Fruit fly (Drosophila melanogaster): Measurements from ENCODE around the gene CG6763.
A peak's percentile ranks its signal among the peaks of the same experiment; 100 is the strongest.

Gene CG6763

DNA sequence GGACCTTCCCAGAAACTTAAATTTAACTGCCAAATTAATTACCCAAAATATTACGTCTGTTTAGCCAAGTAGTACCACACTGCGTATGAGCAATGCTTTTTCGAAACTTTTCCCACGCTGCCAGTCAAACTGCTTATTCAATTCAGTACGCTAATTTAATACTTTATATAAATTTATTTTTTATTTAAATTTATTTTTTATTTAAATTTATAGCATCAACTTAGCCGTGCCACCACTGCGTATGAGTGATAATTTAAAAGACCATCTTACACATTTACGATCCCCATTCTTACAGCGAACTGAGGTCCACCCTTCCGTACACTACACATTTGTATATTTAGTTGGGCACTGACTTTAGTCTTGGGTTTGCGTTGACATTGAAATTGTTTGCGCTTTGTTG, 51.8 kb downstream of the CG6763 start (continued):
- TF ChIP-seq Spps (tag; optimal IDR thresholded peaks at IDR 0.05) (no peak), ems (GFP tag; optimal IDR thresholded peaks at IDR 0.05) (no peak), danr (GFP tag; IDR thresholded peaks at IDR 0.05) (peak; percentile 73; the same call in 1 of the 2 replicates), disco-r (GFP tag; optimal IDR thresholded peaks at IDR 0.05) (no peak), CG3838 (GFP tag; optimal IDR thresholded peaks at IDR 0.05) (no peak), CG12299 (tag; optimal IDR thresholded peaks at IDR 0.05) (peak; percentile 67), CoRest (tag; optimal IDR thresholded peaks at IDR 0.05) (peak; percentile 89), CG6683 (GFP tag; optimal IDR thresholded peaks at IDR 0.05) (peak; percentile 81), Fer2 (tag; optimal IDR thresholded peaks at IDR 0.05) (peak; percentile 71), gem (tag; optimal IDR thresholded peaks at IDR 0.05) (peak; percentile 88), HLH3B (GFP tag; IDR thresholded peaks at IDR 0.05) (peak; percentile 23; the same call in 1 of the 2 replicates), CG17385 (GFP tag; optimal IDR thresholded peaks at IDR 0.05) (peak; percentile 72), CG7963 (GFP tag; IDR thresholded peaks at IDR 0.05; ENCODE audit: partially characterized antibody) (no peak), ab (GFP tag; optimal IDR thresholded peaks at IDR 0.05) (no peak), peb (GFP tag; IDR thresholded peaks at IDR 0.05) (0 out of 2 replicates have a peak, but pooled peaks have one; percentile 14), CG8944 (GFP tag; optimal IDR thresholded peaks at IDR 0.05) (no peak), tx (GFP tag; optimal IDR thresholded peaks at IDR 0.05) (no peak), scrt (GFP tag; optimal IDR thresholded peaks at IDR 0.05) (peak; percentile 87), tin (GFP tag; optimal IDR thresholded peaks at IDR 0.05) (peak; percentile 32), Sry-β (GFP tag; optimal IDR thresholded peaks at IDR 0.05) (peak; percentile 18), HmgZ (tag; optimal IDR thresholded peaks at IDR 0.05) (peak; percentile 60), CG6689 (GFP tag; IDR thresholded peaks at IDR 0.05) (peak; percentile 78), CG13287 (GFP tag; IDR thresholded peaks at IDR 0.05; ENCODE audit: partially characterized antibody) (no peak), Kr (GFP tag; optimal IDR thresholded peaks at IDR 0.05) (no peak), Med (GFP tag) (peak; percentile 91), Side (GFP tag; optimal IDR thresholded peaks at IDR 0.05) (no peak), CG15696 (tag; optimal IDR thresholded peaks at IDR 0.05) (peak; percentile 27), CG14050 (GFP tag; IDR thresholded peaks at IDR 0.05) (peak; percentile 35; the same call in 2 of the 3 replicates), CG8478 (optimal IDR thresholded peaks at IDR 0.05) (no peak), CG11398 (GFP tag; optimal IDR thresholded peaks at IDR 0.05) (no peak), CG11247 (GFP tag; IDR thresholded peaks at IDR 0.05) (peak; percentile 67; the same call in 1 of the 2 replicates), chif (GFP tag; optimal IDR thresholded peaks at IDR 0.05) (no peak), jumu (GFP tag; optimal IDR thresholded peaks at IDR 0.05) (no peak), CG6175 (GFP tag; IDR thresholded peaks at IDR 0.05) (no peak; the same call in 2 of the 3 replicates), NK7.1 (GFP tag; optimal IDR thresholded peaks at IDR 0.05) (no peak), Myb (GFP tag; optimal IDR thresholded peaks at IDR 0.05) (no peak), CG3065 (GFP tag; optimal IDR thresholded peaks at IDR 0.05) (no peak), D19A (tag; optimal IDR thresholded peaks at IDR 0.05) (peak; percentile 71), gfzf (GFP tag; optimal IDR thresholded peaks at IDR 0.05) (no peak), h (optimal IDR thresholded peaks at IDR 0.05) (no peak), CG15011 (GFP tag; optimal IDR thresholded peaks at IDR 0.05) (peak; percentile 61), Dp (GFP tag; optimal IDR thresholded peaks at IDR 0.05) (no peak), Bdp1 (GFP tag; optimal IDR thresholded peaks at IDR 0.05) (no peak), MBD-R2 (GFP tag; IDR thresholded peaks at IDR 0.05) (peak; percentile 45; the same call in 1 of the 2 replicates), lov (optimal IDR thresholded peaks at IDR 0.05) (no peak), lov (GFP tag; IDR thresholded peaks at IDR 0.05) (no peak), Asciz (GFP tag; optimal IDR thresholded peaks at IDR 0.05) (peak; percentile 71), CG4820 (GFP tag; optimal IDR thresholded peaks at IDR 0.05) (peak; percentile 25), bcd (GFP tag; optimal IDR thresholded peaks at IDR 0.05) (peak; percentile 81), crc (GFP tag; optimal IDR thresholded peaks at IDR 0.05) (no peak), Lhr (GFP tag; optimal IDR thresholded peaks at IDR 0.05) (no peak), CG12155 (GFP tag; optimal IDR thresholded peaks at IDR 0.05) (peak; percentile 55)

Measured in whole organism, embryonic.